Fruit fly (Drosophila melanogaster) whole organism, embryonic: Measurements from ENCODE around the gene ppk.

Experiments used
- CG10979 ChIP-seq: fragments of 200-800 bp; sonication (Bioruptor generic); optimal IDR thresholded peaks from 2 replicates; lab custom pipeline; 2018; ENCODE audit warnings: missing biosample characterization, mild to moderate bottlenecking, missing genetic modification characterization, moderate library complexity
- CG11247 ChIP-seq: fragments of 200-800 bp; sonication (Bioruptor generic); IDR thresholded peaks from 2 replicates; pipeline ENCODE4 v1.3.6; 2022; ENCODE audit warnings: missing biosample characterization, missing genetic modification characterization
- CG12219 ChIP-seq: fragments of 200-800 bp; sonication (Bioruptor generic); optimal IDR thresholded peaks from 3 replicates; lab custom pipeline; 2018; ENCODE audit warnings: missing biosample characterization, mild to moderate bottlenecking, missing genetic modification characterization
- CG12744 ChIP-seq: fragments of 200-800 bp; sonication (Bioruptor generic); optimal IDR thresholded peaks from 2 replicates; lab custom pipeline; 2016; ENCODE audit warnings: missing biosample characterization, missing genetic modification characterization
- CG13624 ChIP-seq: fragments of 200-800 bp; sonication (Bioruptor generic); optimal IDR thresholded peaks from 2 replicates; lab custom pipeline; 2016; ENCODE audit warnings: missing biosample characterization, missing genetic modification characterization
- CG14014 ChIP-seq: fragments of 200-800 bp; sonication (Bioruptor generic); IDR thresholded peaks from 2 replicates; pipeline ENCODE4 v1.3.6; 2022; ENCODE audit warnings: missing biosample characterization, missing genetic modification characterization
- CG15269 ChIP-seq: fragments of 200-800 bp; sonication (Bioruptor generic); optimal IDR thresholded peaks from 2 replicates; lab custom pipeline; 2018; ENCODE audit warnings: missing biosample characterization, mild to moderate bottlenecking, missing genetic modification characterization, moderate library complexity
- CG1529 ChIP-seq: fragments of 200-800 bp; sonication (Bioruptor generic); optimal IDR thresholded peaks from 3 replicates; lab custom pipeline; 2018; ENCODE audit warnings: missing biosample characterization, missing genetic modification characterization
- CG16815 ChIP-seq: fragments of 200-800 bp; sonication (Bioruptor generic); optimal IDR thresholded peaks from 3 replicates; lab custom pipeline; 2017; ENCODE audit warnings: missing biosample characterization, mild to moderate bottlenecking, missing genetic modification characterization
- CG16863 ChIP-seq: fragments of 200-800 bp; sonication (Bioruptor generic); optimal IDR thresholded peaks from 3 replicates; lab custom pipeline; 2016; ENCODE audit warnings: missing biosample characterization, missing genetic modification characterization
- CG17568 ChIP-seq: fragments of 200-800 bp; sonication (Bioruptor generic); optimal IDR thresholded peaks from 2 replicates; lab custom pipeline; 2018; ENCODE audit warnings: missing biosample characterization, mild to moderate bottlenecking, missing genetic modification characterization, moderate library complexity
- CG1792 ChIP-seq: fragments of 200-800 bp; sonication (Bioruptor generic); optimal IDR thresholded peaks from 2 replicates; lab custom pipeline; 2016; ENCODE audit warnings: missing biosample characterization, missing genetic modification characterization
- CG18262 ChIP-seq: fragments of 200-800 bp; optimal IDR thresholded peaks from 3 replicates; lab custom pipeline; 2019; ENCODE audit warnings: missing biosample characterization, mild to moderate bottlenecking, missing genetic modification characterization, moderate library complexity
- CG2120 ChIP-seq: fragments of 200-800 bp; sonication (Bioruptor generic); optimal IDR thresholded peaks from 3 replicates; lab custom pipeline; 2016; ENCODE audit warnings: missing biosample characterization, missing genetic modification characterization
- CG2712 ChIP-seq: fragments of 200-800 bp; optimal IDR thresholded peaks from 3 replicates; lab custom pipeline; 2019; ENCODE audit warnings: missing biosample characterization, mild to moderate bottlenecking, missing genetic modification characterization, moderate library complexity
- CG34224 ChIP-seq: fragments of 200-800 bp; sonication (Bioruptor generic); IDR thresholded peaks from 3 replicates; pipeline ENCODE4 v1.3.6; 2022; ENCODE audit warnings: missing biosample characterization, missing genetic modification characterization; ENCODE audit not compliant: partially characterized antibody
- CG3995 ChIP-seq: fragments of 200-800 bp; sonication (Bioruptor generic); optimal IDR thresholded peaks from 3 replicates; lab custom pipeline; 2016; ENCODE audit warnings: missing biosample characterization, missing genetic modification characterization
- CG4617 ChIP-seq: fragments of 200-800 bp; sonication (Bioruptor generic); optimal IDR thresholded peaks from 3 replicates; lab custom pipeline; 2016; ENCODE audit warnings: missing biosample characterization, missing genetic modification characterization, borderline replicate concordance
- CG6272 ChIP-seq: fragments of 200-800 bp; sonication (Bioruptor generic); IDR thresholded peaks from 2 replicates; pipeline ENCODE4 v1.3.6; 2022; ENCODE audit warnings: missing biosample characterization, missing genetic modification characterization
- CG6791 ChIP-seq: fragments of 200-800 bp; sonication (Bioruptor generic); IDR thresholded peaks from 3 replicates; pipeline ENCODE4 v1.3.6; 2022; ENCODE audit warnings: missing biosample characterization, missing genetic modification characterization; ENCODE audit not compliant: partially characterized antibody
- CG6813 ChIP-seq: fragments of 200-800 bp; sonication (Bioruptor generic); optimal IDR thresholded peaks from 2 replicates; lab custom pipeline; 2017; ENCODE audit warnings: missing biosample characterization, missing genetic modification characterization, mild to moderate bottlenecking, moderate library complexity, missing genetic modification reagents
- CG7556 ChIP-seq: fragments of 200-800 bp; sonication (Bioruptor generic); optimal IDR thresholded peaks from 2 replicates; lab custom pipeline; 2017; ENCODE audit warnings: missing biosample characterization, mild to moderate bottlenecking, missing genetic modification characterization
- CG7928 ChIP-seq: fragments of 200-800 bp; sonication (Bioruptor generic); optimal IDR thresholded peaks from 2 replicates; lab custom pipeline; 2017; ENCODE audit warnings: missing biosample characterization, mild to moderate bottlenecking, missing genetic modification characterization
- CG8359 ChIP-seq: fragments of 200-800 bp; sonication (Bioruptor generic); optimal IDR thresholded peaks from 2 replicates; lab custom pipeline; 2017; ENCODE audit warnings: missing biosample characterization, mild to moderate bottlenecking, missing genetic modification characterization, borderline replicate concordance
- CG8388 ChIP-seq: fragments of 200-800 bp; sonication (Bioruptor generic); optimal IDR thresholded peaks from 2 replicates; lab custom pipeline; 2019; ENCODE audit warnings: missing biosample characterization, mild to moderate bottlenecking, missing genetic modification characterization, moderate library complexity
- CG9797 ChIP-seq: fragments of 200-800 bp; sonication (Bioruptor generic); optimal IDR thresholded peaks from 3 replicates; lab custom pipeline; 2018; ENCODE audit warnings: missing biosample characterization, mild to moderate bottlenecking, missing genetic modification characterization
- Doc3 ChIP-seq: fragments of 200-800 bp; sonication (Bioruptor generic); IDR thresholded peaks from 3 replicates; pipeline ENCODE4 v1.3.6; 2022; ENCODE audit warnings: missing biosample characterization, missing genetic modification characterization; ENCODE audit not compliant: partially characterized antibody
- Hr51 ChIP-seq, 2 experiments: fragments of 200-800 bp; sonication (Bioruptor generic); optimal IDR thresholded peaks; 2 replicates in 1 of 2; 3 replicates in 1 of 2; lab custom pipeline; 2016 to 2018; ENCODE audit warnings: missing biosample characterization in 2 of 2, missing genetic modification characterization in 2 of 2, mild to moderate bottlenecking in 1 of 2, moderate library complexity in 1 of 2
- Lim3 ChIP-seq: fragments of 200-800 bp; sonication (Bioruptor generic); IDR thresholded peaks from 2 replicates; pipeline ENCODE4 v1.3.6; 2022; ENCODE audit warnings: missing biosample characterization, missing genetic modification characterization
- Mad ChIP-seq: fragments of 200-800 bp; sonication (Bioruptor generic); optimal IDR thresholded peaks from 2 replicates; lab custom pipeline; 2016; ENCODE audit warnings: missing biosample characterization, missing genetic modification characterization
- NC2β ChIP-seq: fragments of 200-800 bp; sonication (Bioruptor generic); optimal IDR thresholded peaks from 2 replicates; lab custom pipeline; 2016; ENCODE audit warnings: missing biosample characterization, missing genetic modification characterization
- Six4 ChIP-seq: fragments of 200-800 bp; sonication (Bioruptor generic); optimal IDR thresholded peaks from 2 replicates; lab custom pipeline; 2016; ENCODE audit warnings: missing biosample characterization, missing genetic modification characterization
- Sox102F ChIP-seq: fragments of 200-800 bp; sonication (Bioruptor generic); optimal IDR thresholded peaks from 2 replicates; lab custom pipeline; 2018; ENCODE audit warnings: missing biosample characterization, mild to moderate bottlenecking, missing genetic modification characterization, moderate library complexity
- Usf ChIP-seq: fragments of 200-800 bp; sonication (Bioruptor generic); optimal IDR thresholded peaks from 2 replicates; lab custom pipeline; 2017; ENCODE audit warnings: missing genotype, missing biosample characterization, missing genetic modification characterization
- YL-1 ChIP-seq: fragments of 200-800 bp; sonication (Bioruptor generic); optimal IDR thresholded peaks from 3 replicates; lab custom pipeline; 2017; ENCODE audit warnings: missing biosample characterization, mild to moderate bottlenecking, missing genetic modification characterization
- ato ChIP-seq: fragments of 200-800 bp; sonication (Bioruptor generic); IDR thresholded peaks from 2 replicates; pipeline ENCODE4 v1.3.6; 2022; ENCODE audit warnings: missing biosample characterization, missing genetic modification characterization; ENCODE audit not compliant: partially characterized antibody
- bab2 ChIP-seq: fragments of 200-800 bp; sonication (Bioruptor generic); optimal IDR thresholded peaks from 2 replicates; lab custom pipeline; 2016; ENCODE audit warnings: missing biosample characterization, missing genetic modification characterization
- corto ChIP-seq: fragments of 200-800 bp; sonication (Bioruptor generic); optimal IDR thresholded peaks from 2 replicates; lab custom pipeline; 2016; ENCODE audit warnings: missing biosample characterization, mild to moderate bottlenecking, missing genetic modification characterization, moderate library complexity
- esg ChIP-seq: fragments of 200-800 bp; sonication (Bioruptor generic); conservative IDR thresholded peaks from 2 replicates; pipeline ENCODE4 v1.3.6; 2022; ENCODE audit warnings: missing biosample characterization, missing genetic modification characterization
- eyg ChIP-seq: fragments of 200-800 bp; sonication (Bioruptor generic); optimal IDR thresholded peaks from 3 replicates; lab custom pipeline; 2016; ENCODE audit warnings: missing biosample characterization, missing genetic modification characterization
- fu2 ChIP-seq: fragments of 200-800 bp; sonication (Bioruptor generic); optimal IDR thresholded peaks from 2 replicates; lab custom pipeline; 2016; ENCODE audit warnings: missing biosample characterization, missing genetic modification characterization
- gsb ChIP-seq: fragments of 200-800 bp; sonication (Bioruptor generic); IDR thresholded peaks from 2 replicates; pipeline ENCODE4 v1.3.6; 2022; ENCODE audit warnings: missing biosample characterization, missing genetic modification characterization
- hbn ChIP-seq: fragments of 200-800 bp; sonication (Bioruptor generic); IDR thresholded peaks from 2 replicates; pipeline ENCODE4 v1.3.6; 2022; ENCODE audit warnings: missing biosample characterization, missing genetic modification characterization; ENCODE audit not compliant: partially characterized antibody
- lov ChIP-seq, 2 experiments: fragments of 200-800 bp in 1 of 2; fragments of >200 bp in 1 of 2; sonication (Bioruptor generic) in 1 of 2; IDR thresholded peaks in 1 of 2; optimal IDR thresholded peaks in 1 of 2; 2 replicates in 1 of 2; 3 replicates in 1 of 2; pipeline versions ENCODE4 v1.3.6 to Lab custom; 2017 to 2022; ENCODE audit warnings: missing biosample characterization in 1 of 2, missing genetic modification characterization in 1 of 2
- pfk ChIP-seq: fragments of 200-800 bp; sonication (Bioruptor generic); optimal IDR thresholded peaks from 2 replicates; lab custom pipeline; 2018; ENCODE audit warnings: missing biosample characterization, mild to moderate bottlenecking, missing genetic modification characterization, moderate library complexity
- row ChIP-seq: fragments of 200-800 bp; sonication (Bioruptor generic); IDR thresholded peaks from 3 replicates; pipeline ENCODE4 v1.3.6; 2022; ENCODE audit warnings: missing biosample characterization, missing genetic modification characterization
- salm ChIP-seq: fragments of 200-800 bp; sonication (Bioruptor generic); optimal IDR thresholded peaks from 2 replicates; lab custom pipeline; 2018; ENCODE audit warnings: missing biosample characterization, mild to moderate bottlenecking, missing genetic modification characterization
- tna ChIP-seq: fragments of 200-800 bp; sonication (Bioruptor generic); IDR thresholded peaks from 2 replicates; pipeline ENCODE4 v1.3.6; 2022; ENCODE audit warnings: missing biosample characterization, missing genetic modification characterization; ENCODE audit not compliant: partially characterized antibody

Gene ppk

dm6 chr2L:14358780-14359462 lies 22.1 kb downstream of the ppk start, which contains the start of gene Pgant35A (continued):
- TF ChIP-seq CG6813 (GFP tag; lab: Kevin White, UChicago): no peak
- peak; percentile 67 for TF ChIP-seq CG2712 (tag; lab: Kevin White, UChicago)
- TF ChIP-seq CG18262 (tag; lab: Kevin White, UChicago): peak; percentile 64
- no peak for TF ChIP-seq pfk (GFP tag; lab: Kevin White, UChicago)
- TF ChIP-seq CG14014 (GFP tag; lab: Robert Waterston, UW): no peak
- TF ChIP-seq bab2: peak; percentile 40
- peak; percentile 95 for TF ChIP-seq row (GFP tag; lab: Robert Waterston, UW)
- no peak for TF ChIP-seq salm
- TF ChIP-seq CG9797: no peak
- TF ChIP-seq CG1529 (GFP tag; lab: Kevin White, UChicago): no peak
- TF ChIP-seq CG6272: no peak
- no peak for TF ChIP-seq lov (optimal IDR thresholded peaks at IDR 0.05; lab: Kevin White, UChicago)
- no peak for TF ChIP-seq lov (GFP tag; IDR thresholded peaks at IDR 0.05; lab: Robert Waterston, UW)
- TF ChIP-seq CG34224: no peak
- no peak for TF ChIP-seq ato (GFP tag; lab: Robert Waterston, UW)
- TF ChIP-seq CG17568 (GFP tag; lab: Kevin White, UChicago): no peak
- TF ChIP-seq corto (GFP tag; lab: Kevin White, UChicago): no peak
- TF ChIP-seq esg (GFP tag; lab: Robert Waterston, UW): no peak
- TF ChIP-seq CG16863: no peak
- peak; percentile 46 for TF ChIP-seq Sox102F
- TF ChIP-seq eyg (GFP tag; lab: Kevin White, UChicago): no peak
- TF ChIP-seq Usf (GFP tag; lab: Kevin White, UChicago): no peak
- no peak for TF ChIP-seq Mad
- TF ChIP-seq CG7928 (GFP tag; lab: Kevin White, UChicago): no peak
- no peak for TF ChIP-seq Lim3 (GFP tag; lab: Robert Waterston, UW)
- no peak for TF ChIP-seq tna (GFP tag; lab: Robert Waterston, UW)
- peak; percentile 78 for TF ChIP-seq CG2120
- no peak for TF ChIP-seq CG11247 (GFP tag; lab: Robert Waterston, UW)
- peak; percentile 28 for TF ChIP-seq fu2 (GFP tag; lab: Kevin White, UChicago)
- no peak for TF ChIP-seq CG16815 (GFP tag; lab: Kevin White, UChicago)
- no peak for TF ChIP-seq Doc3 (GFP tag; lab: Robert Waterston, UW)
- no peak for TF ChIP-seq gsb (GFP tag; lab: Robert Waterston, UW)
- TF ChIP-seq CG6791 (GFP tag; lab: Robert Waterston, UW): no peak
- TF ChIP-seq CG15269 (tag; lab: Kevin White, UChicago): peak; percentile 51
- peak; percentile 69 for TF ChIP-seq CG4617 (GFP tag; lab: Kevin White, UChicago)
- TF ChIP-seq CG12219 (GFP tag; lab: Kevin White, UChicago): no peak
- peak; percentile 39 for TF ChIP-seq YL-1
- TF ChIP-seq CG10979 (tag; lab: Kevin White, UChicago): peak; percentile 19
- TF ChIP-seq NC2β (GFP tag; lab: Kevin White, UChicago): no peak
- TF ChIP-seq CG1792 (GFP tag; lab: Kevin White, UChicago): no peak
- no peak for TF ChIP-seq Six4 (GFP tag; lab: Kevin White, UChicago)
- TF ChIP-seq CG3995 (GFP tag; lab: Kevin White, UChicago): no peak
- TF ChIP-seq CG7556 (GFP tag; lab: Kevin White, UChicago): peak; percentile 57
- peak in 1 of 2 experiments; percentile 64 for TF ChIP-seq Hr51 (GFP tag; optimal IDR thresholded peaks at IDR 0.05; lab: Kevin White, UChicago)
- no peak for TF ChIP-seq CG8359 (GFP tag; lab: Kevin White, UChicago)
- peak; percentile 28 for TF ChIP-seq CG8388 (GFP tag; lab: Kevin White, UChicago)
- TF ChIP-seq hbn: no peak
- TF ChIP-seq CG13624 (GFP tag; lab: Kevin White, UChicago): peak; percentile 28
- TF ChIP-seq CG12744 (GFP tag; lab: Kevin White, UChicago): no peak
